Worm (Caenorhabditis elegans): ENCODE measurements around the gene C27D6.11.
A peak's percentile ranks its signal among the peaks of the same experiment; 100 is the strongest.

C27D6.11 gene

DNA sequence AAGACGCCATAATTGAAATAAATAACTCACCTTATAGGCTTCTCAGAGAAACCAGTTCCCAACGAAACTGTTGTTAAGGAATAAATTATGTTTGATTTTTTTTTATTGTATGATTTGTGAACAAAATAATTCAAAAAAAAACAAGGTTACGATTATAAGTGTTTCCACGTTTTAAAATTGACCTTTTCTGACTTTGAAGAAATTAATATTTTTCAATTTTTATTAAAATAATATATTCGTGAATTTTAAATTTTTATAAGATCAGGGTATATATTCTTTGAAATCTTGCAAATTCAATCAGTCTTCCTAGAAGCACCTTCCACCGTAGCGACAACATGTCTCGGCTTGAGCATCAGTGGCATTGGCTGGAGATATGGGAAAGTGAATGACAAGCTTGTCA is 13.4 kb upstream of the C27D6.11 start, which contains the start of gene C27D6.3:
Gene C27D6.3, minus strand, starts transcription at position 101 of the 400 bp plus-strand sequence.
- TF ChIP-seq jun-1 (tag; optimal IDR thresholded peaks at IDR 0.05) (no peak), dmd-9 (GFP tag; IDR thresholded peaks at IDR 0.05) (no peak), nhr-77 (tag; optimal IDR thresholded peaks at IDR 0.05) (no peak), ces-1 (GFP tag; optimal IDR thresholded peaks at IDR 0.05) (no peak), snpc-4 (tag; optimal IDR thresholded peaks at IDR 0.05) (no peak), lin-13 (GFP tag; optimal IDR thresholded peaks at IDR 0.05) (no peak), sdz-12 (GFP tag; optimal IDR thresholded peaks at IDR 0.05) (no peak)

DNA sequence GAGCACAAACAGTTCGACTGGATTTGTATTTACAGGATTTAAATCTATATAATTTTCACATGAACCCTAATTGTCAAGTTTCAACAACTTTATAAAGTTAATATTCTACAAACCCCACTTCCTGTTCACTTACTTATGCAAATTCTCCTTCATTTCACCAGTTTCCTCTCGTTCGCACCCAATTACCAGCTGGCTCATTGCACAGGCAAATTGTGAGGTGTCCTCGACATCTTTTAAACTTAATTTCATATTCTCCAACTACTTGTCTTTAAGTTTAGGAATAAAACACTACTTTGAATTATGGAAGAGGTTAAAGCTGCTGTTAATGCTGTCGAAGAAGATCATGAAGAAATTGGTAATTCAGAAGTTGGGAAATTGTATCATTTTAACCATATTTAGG is 11.4 kb upstream of the C27D6.11 start, which contains the start of gene C27D6.1:
Gene C27D6.1, plus strand, starts transcription at position 301 of the 400 bp plus-strand sequence.
- TF ChIP-seq lim-7 (GFP tag; IDR thresholded peaks at IDR 0.05): no peak
- no peak for TF ChIP-seq F26F4.8 (GFP tag; conservative IDR thresholded peaks at IDR 0.05)
- TF ChIP-seq ZK546.5 (tag; optimal IDR thresholded peaks at IDR 0.05): no peak
- peak; percentile 5 for TF ChIP-seq aha-1 (tag)
- peak in 1 of 2 experiments; percentile 74 for TF ChIP-seq unc-62 (GFP tag; optimal IDR thresholded peaks at IDR 0.05 in 1 of 2)
- TF ChIP-seq unc-62 (tag; optimal IDR thresholded peaks at IDR 0.05): no peak
- TF ChIP-seq mxl-2 (GFP tag; conservative IDR thresholded peaks at IDR 0.05): no peak
- TF ChIP-seq dmd-6 (GFP tag; IDR thresholded peaks at IDR 0.05): no peak
- TF ChIP-seq nhr-41 (GFP tag; IDR thresholded peaks at IDR 0.05): no peak
- TF ChIP-seq mdt-29 (GFP tag; IDR thresholded peaks at IDR 0.05): no peak

DNA sequence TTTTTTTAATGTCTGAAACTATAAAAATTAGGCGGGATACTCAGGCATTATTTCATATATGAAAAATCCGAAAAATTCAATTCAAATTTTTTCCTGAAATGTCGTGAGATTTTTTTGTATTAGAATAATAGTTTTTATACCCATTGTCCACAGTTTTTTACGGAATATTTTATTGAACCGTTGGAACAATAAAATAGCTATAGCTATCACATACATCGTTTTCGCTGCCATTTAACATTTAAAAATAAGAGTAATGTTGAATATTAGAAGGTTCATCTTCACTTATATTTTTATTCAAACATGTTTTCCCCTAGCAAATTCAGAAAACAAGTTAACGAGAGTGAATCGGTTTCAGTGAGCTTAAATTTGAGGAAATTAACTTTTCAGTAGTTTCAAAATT is 10.6 kb upstream of the C27D6.11 start, which contains the start of gene C27D6.15:
Gene C27D6.15, plus strand, starts transcription at position 301 of the 400 bp plus-strand sequence.
- no peak for TF ChIP-seq nhr-42 (GFP tag; IDR thresholded peaks at IDR 0.05)
- TF ChIP-seq zfp-2 (tag; optimal IDR thresholded peaks at IDR 0.05): no peak
- no peak for TF ChIP-seq ceh-32 (tag; optimal IDR thresholded peaks at IDR 0.05; ENCODE audit: poor library complexity)
- no peak for TF ChIP-seq lin-15B (tag; optimal IDR thresholded peaks at IDR 0.05)
- TF ChIP-seq lin-13 (GFP tag; optimal IDR thresholded peaks at IDR 0.05): no peak
- no peak for TF ChIP-seq mxl-3 (GFP tag; optimal IDR thresholded peaks at IDR 0.05)
- no peak for TF ChIP-seq pqm-1 (tag; optimal IDR thresholded peaks at IDR 0.05)
- TF ChIP-seq zip-11 (GFP tag; IDR thresholded peaks at IDR 0.05): no peak

DNA sequence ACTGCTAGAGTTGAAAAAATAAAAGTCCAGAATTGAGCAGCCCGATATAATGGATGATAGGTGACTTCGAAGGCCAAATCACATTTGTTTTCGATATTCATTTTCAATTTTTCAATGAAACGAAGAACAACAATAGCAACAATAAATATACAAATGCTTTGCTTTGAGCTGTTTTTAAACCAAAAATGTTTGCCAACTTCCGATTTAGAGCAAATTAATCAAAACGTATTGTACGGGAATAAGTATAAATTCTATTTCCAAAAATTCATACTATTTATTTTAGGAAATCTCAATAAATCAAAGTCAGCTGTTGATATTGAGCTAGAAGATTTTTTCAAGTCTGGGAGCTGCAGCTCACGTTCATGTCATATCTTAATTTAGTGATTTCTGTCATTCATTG is 9.9 kb upstream of the C27D6.11 start, which contains the start of gene srb-1:
Gene srb-1, minus strand, starts transcription at position 101 of the 400 bp plus-strand sequence.
- TF ChIP-seq zfp-3 (GFP tag; conservative IDR thresholded peaks at IDR 0.05) (no peak), unc-62 (GFP tag; optimal IDR thresholded peaks at IDR 0.05 in 1 of 2) (peak in 1 of 2 experiments; percentile 15), unc-62 (tag; optimal IDR thresholded peaks at IDR 0.05) (no peak)

DNA sequence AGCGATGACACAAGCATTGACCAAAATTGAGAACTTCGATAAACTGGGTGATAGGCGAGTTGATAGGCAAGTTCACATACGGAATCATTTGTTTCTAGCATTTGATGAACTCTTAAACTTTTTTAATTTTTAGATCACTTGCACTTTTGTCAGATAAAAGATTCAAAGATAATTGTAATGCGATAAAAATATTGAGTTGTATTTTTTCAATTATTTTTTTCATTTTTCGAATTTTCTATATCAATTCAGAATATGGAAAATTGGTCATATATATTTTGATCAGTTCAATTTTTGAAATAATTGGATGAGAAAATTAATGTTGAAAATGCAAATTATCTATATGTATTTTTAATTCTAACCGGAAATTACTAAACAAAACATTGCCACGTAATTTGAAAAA is 5.7 kb upstream of the C27D6.11 start, which contains the start of gene srb-3:
Gene srb-3, minus strand, starts transcription at position 101 of the 400 bp plus-strand sequence.
- TF ChIP-seq lir-3 (tag; optimal IDR thresholded peaks at IDR 0.05): no peak
- no peak for TF ChIP-seq arid-1 (GFP tag; conservative IDR thresholded peaks at IDR 0.05)
- no peak for TF ChIP-seq dmd-8 (GFP tag; IDR thresholded peaks at IDR 0.05)
- no peak for TF ChIP-seq unc-62 (GFP tag; optimal IDR thresholded peaks at IDR 0.05 in 1 of 2)
- no peak for TF ChIP-seq unc-62 (tag; optimal IDR thresholded peaks at IDR 0.05)
- TF ChIP-seq dmd-9 (GFP tag; IDR thresholded peaks at IDR 0.05): no peak
- no peak for TF ChIP-seq dpl-1 (GFP tag; optimal IDR thresholded peaks at IDR 0.05)
- no peak for TF ChIP-seq ceh-20 (GFP tag; IDR thresholded peaks at IDR 0.05)
- no peak for TF ChIP-seq unc-130 (GFP tag; optimal IDR thresholded peaks at IDR 0.05)
- no peak for TF ChIP-seq jun-1 (tag; optimal IDR thresholded peaks at IDR 0.05)
- TF ChIP-seq daf-12 (tag; optimal IDR thresholded peaks at IDR 0.05): no peak
- TF ChIP-seq Y105C5A.15 (GFP tag; IDR thresholded peaks at IDR 0.05): no peak
- no peak for TF ChIP-seq F37D6.2 (tag; optimal IDR thresholded peaks at IDR 0.05)
- TF ChIP-seq rbr-2 (tag; optimal IDR thresholded peaks at IDR 0.05): no peak
